Worm (Caenorhabditis elegans): ENCODE results near the gene sti-1.

- TF ChIP-seq ama-1 (optimal IDR thresholded peaks at IDR 0.05), result no peak
- TF ChIP-seq dpl-1 (GFP tag; optimal IDR thresholded peaks at IDR 0.05), result no peak
- no peak for TF ChIP-seq nhr-6 (tag; optimal IDR thresholded peaks at IDR 0.05)
Measured at ce11 chrV:738770-739169, 34.5 kb upstream of the sti-1 start, which contains the start of gene srj-24.
